Worm (Caenorhabditis elegans) whole organism, young adult: ENCODE data around the gene nmur-2.

Experiments
- B0035.1 ChIP-seq: sonication (generic microtip); optimal IDR thresholded peaks from 2 replicates; lab custom pipeline; 2016; ENCODE audit warnings: missing genetic modification characterization, mild to moderate bottlenecking, missing compliant biosample characterization, missing genotype, missing genetic modification reagents
- D2030.7 ChIP-seq: fragments of 200-800 bp; sonication (Bioruptor generic); IDR thresholded peaks from 2 replicates; pipeline ENCODE4 v1.3.6; 2022; ENCODE audit warnings: missing genetic modification reagents, missing genetic modification characterization, missing compliant biosample characterization
- F10E7.11 ChIP-seq: sonication (generic microtip); optimal IDR thresholded peaks from 2 replicates; lab custom pipeline; 2017; ENCODE audit warnings: mild to moderate bottlenecking, missing genetic modification characterization, moderate library complexity, missing compliant biosample characterization
- F22D6.2 ChIP-seq: sonication (generic microtip); optimal IDR thresholded peaks from 2 replicates; lab custom pipeline; 2016; ENCODE audit warnings: mild to moderate bottlenecking, missing genetic modification characterization, missing compliant biosample characterization
- F39B2.1 ChIP-seq: fragments of 200-800 bp; sonication (Bioruptor generic); IDR thresholded peaks from 2 replicates; pipeline ENCODE4 v1.3.6; 2022; ENCODE audit warnings: missing genetic modification reagents, missing genetic modification characterization, missing compliant biosample characterization
- F49E8.2 ChIP-seq: sonication (generic microtip); optimal IDR thresholded peaks from 3 replicates; lab custom pipeline; 2017; ENCODE audit warnings: missing genetic modification characterization, mild to moderate bottlenecking, missing compliant biosample characterization, antibody characterized with exemption, moderate library complexity; ENCODE audit not compliant: insufficient read depth
- F52B5.7 ChIP-seq: sonication (generic microtip); optimal IDR thresholded peaks from 2 replicates; lab custom pipeline; 2016; ENCODE audit warnings: mild to moderate bottlenecking, missing genetic modification characterization, missing compliant biosample characterization
- T26A5.8 ChIP-seq: sonication (generic microtip); optimal IDR thresholded peaks from 2 replicates; lab custom pipeline; 2016; ENCODE audit warnings: missing genetic modification characterization, missing compliant biosample characterization
- Y53G8AR.9 ChIP-seq: fragments of 200-800 bp; sonication (Bioruptor generic); conservative IDR thresholded peaks from 2 replicates; pipeline ENCODE4 v1.3.6; 2022; ENCODE audit warnings: missing genetic modification reagents, missing genetic modification characterization, missing compliant biosample characterization
- Y95B8A.8 ChIP-seq: fragments of 200-800 bp; sonication (Bioruptor generic); IDR thresholded peaks from 2 replicates; pipeline ENCODE4 v1.3.6; 2022; ENCODE audit warnings: missing genetic modification reagents, missing genetic modification characterization, missing compliant biosample characterization
- akir-1 ChIP-seq: fragments of 200-800 bp; sonication (Bioruptor generic); optimal IDR thresholded peaks from 2 replicates; lab custom pipeline; 2018; ENCODE audit warnings: mild to moderate bottlenecking, missing genetic modification characterization, moderate library complexity, missing compliant biosample characterization
- ama-1 ChIP-seq, 3 experiments: fragments of 150-350 bp in 1 of 3; sonication (generic microtip) in 2 of 3; optimal IDR thresholded peaks; 2 replicates each; lab custom pipeline; 2014 to 2018; ENCODE audit warnings: missing biosample characterization in 2 of 3, missing genetic modification characterization in 2 of 3, missing genetic modification reagents in 2 of 3
- attf-3 ChIP-seq: fragments of 200-800 bp; sonication (Bioruptor generic); conservative IDR thresholded peaks from 2 replicates; pipeline ENCODE4 v1.3.6; 2022; ENCODE audit warnings: missing genetic modification reagents, missing genetic modification characterization, missing compliant biosample characterization
- cebp-1 ChIP-seq, 2 experiments: fragments of 200-800 bp in 1 of 2; sonication (Bioruptor generic) in 1 of 2; sonication (generic microtip) in 1 of 2; IDR thresholded peaks in 1 of 2; optimal IDR thresholded peaks in 1 of 2; 2 replicates each; pipeline versions ENCODE4 v1.3.6 to Lab custom; 2017 to 2022; ENCODE audit warnings: missing compliant biosample characterization in 2 of 2, missing genetic modification characterization in 2 of 2, mild to moderate bottlenecking in 1 of 2, missing genetic modification reagents in 1 of 2, moderate library complexity in 1 of 2
- ceh-100 ChIP-seq: fragments of 200-800 bp; sonication (Bioruptor generic); IDR thresholded peaks from 2 replicates; pipeline ENCODE4 v1.3.6; 2022; ENCODE audit warnings: missing genetic modification reagents, missing genetic modification characterization, missing compliant biosample characterization
- ceh-58 ChIP-seq: fragments of 200-800 bp; sonication (Bioruptor generic); IDR thresholded peaks from 2 replicates; pipeline ENCODE4 v1.3.6; 2022; ENCODE audit warnings: missing genetic modification characterization, missing compliant biosample characterization
- dox-1 ChIP-seq: fragments of 200-800 bp; sonication (Bioruptor generic); IDR thresholded peaks from 2 replicates; pipeline ENCODE4 v1.3.6; 2022; ENCODE audit warnings: missing genetic modification reagents, missing genetic modification characterization, missing compliant biosample characterization
- gei-17 ChIP-seq: fragments of 200-800 bp; sonication (Bioruptor generic); optimal IDR thresholded peaks from 2 replicates; lab custom pipeline; 2018; ENCODE audit warnings: mild to moderate bottlenecking, missing genetic modification characterization, missing compliant biosample characterization
- him-1 ChIP-seq: sonication (generic microtip); optimal IDR thresholded peaks from 2 replicates; lab custom pipeline; 2016; ENCODE audit warnings: missing genotype, missing genetic modification reagents, missing genetic modification characterization, missing compliant biosample characterization
- hlh-26 ChIP-seq: fragments of 200-800 bp; sonication (Bioruptor generic); conservative IDR thresholded peaks from 2 replicates; pipeline ENCODE4 v1.3.6; 2022; ENCODE audit warnings: missing genetic modification reagents, missing genetic modification characterization, missing compliant biosample characterization
- hmg-20 ChIP-seq: fragments of 200-800 bp; sonication (Bioruptor generic); IDR thresholded peaks from 2 replicates; pipeline ENCODE4 v1.3.6; 2022; ENCODE audit warnings: missing genetic modification reagents, missing genetic modification characterization, missing compliant biosample characterization
- hsf-1 ChIP-seq: fragments of 200-800 bp; sonication (Bioruptor generic); IDR thresholded peaks from 2 replicates; pipeline ENCODE4 v1.3.6; 2022; ENCODE audit warnings: missing genetic modification reagents, missing genetic modification characterization, missing compliant biosample characterization
- lin-40 ChIP-seq: sonication (generic microtip); optimal IDR thresholded peaks from 2 replicates; lab custom pipeline; 2016; ENCODE audit warnings: missing genetic modification characterization, mild to moderate bottlenecking, missing compliant biosample characterization, missing genotype, missing genetic modification reagents
- lin-54 ChIP-seq: fragments of 200-800 bp; sonication (Bioruptor generic); optimal IDR thresholded peaks from 2 replicates; lab custom pipeline; 2018; ENCODE audit warnings: mild to moderate bottlenecking, missing genetic modification characterization, missing compliant biosample characterization
- lir-1 ChIP-seq: fragments of 200-800 bp; sonication (Bioruptor generic); conservative IDR thresholded peaks from 2 replicates; pipeline ENCODE4 v1.3.6; 2022; ENCODE audit warnings: missing genetic modification reagents, missing genetic modification characterization, missing compliant biosample characterization
- madf-3 ChIP-seq: fragments of 200-800 bp; sonication (Bioruptor generic); IDR thresholded peaks from 2 replicates; pipeline ENCODE4 v1.3.6; 2022; ENCODE audit warnings: missing genetic modification reagents, missing genetic modification characterization, missing compliant biosample characterization
- mel-28 ChIP-seq: sonication (generic microtip); optimal IDR thresholded peaks from 2 replicates; lab custom pipeline; 2016; ENCODE audit warnings: borderline replicate concordance, mild to moderate bottlenecking, missing genetic modification characterization, missing compliant biosample characterization
- mxl-1 ChIP-seq: sonication (generic microtip); optimal IDR thresholded peaks from 2 replicates; lab custom pipeline; 2016; ENCODE audit warnings: missing genetic modification characterization, missing compliant biosample characterization
- nfya-2 ChIP-seq: fragments of 200-800 bp; sonication (Bioruptor generic); IDR thresholded peaks from 2 replicates; pipeline ENCODE4 v1.3.6; 2022; ENCODE audit warnings: missing genetic modification reagents, missing genetic modification characterization, missing compliant biosample characterization
- nhr-80 ChIP-seq: sonication (generic microtip); optimal IDR thresholded peaks from 2 replicates; lab custom pipeline; 2016; ENCODE audit warnings: missing genetic modification characterization, missing compliant biosample characterization
- rcor-1 ChIP-seq: fragments of 200-800 bp; sonication (Bioruptor generic); IDR thresholded peaks from 2 replicates; pipeline ENCODE4 v1.3.6; 2022; ENCODE audit warnings: missing genetic modification reagents, missing genetic modification characterization, missing compliant biosample characterization
- snpc-3.4 ChIP-seq: sonication (generic microtip); optimal IDR thresholded peaks from 2 replicates; lab custom pipeline; 2017; ENCODE audit warnings: missing genetic modification characterization, mild to moderate bottlenecking, missing compliant biosample characterization, antibody characterized with exemption, moderate library complexity, missing genotype, missing genetic modification reagents
- sptf-2 ChIP-seq: fragments of 200-800 bp; sonication (Bioruptor generic); optimal IDR thresholded peaks from 2 replicates; lab custom pipeline; 2018; ENCODE audit warnings: mild to moderate bottlenecking, missing genetic modification characterization, missing compliant biosample characterization
- tbx-9 ChIP-seq: sonication (generic microtip); optimal IDR thresholded peaks from 2 replicates; lab custom pipeline; 2016; ENCODE audit warnings: borderline replicate concordance, missing genetic modification characterization, inconsistent platforms, missing compliant biosample characterization
- unc-130 ChIP-seq: sonication (generic microtip); optimal IDR thresholded peaks from 2 replicates; lab custom pipeline; 2016; ENCODE audit warnings: missing genetic modification reagents, missing genetic modification characterization, missing compliant biosample characterization
- unc-62 ChIP-seq: fragments of 150-350 bp; optimal IDR thresholded peaks from 2 replicates; lab custom pipeline; 2014; ENCODE audit warnings: missing biosample characterization, missing genetic modification reagents, missing genetic modification characterization
- ztf-26 ChIP-seq: sonication (generic microtip); optimal IDR thresholded peaks from 2 replicates; lab custom pipeline; 2017; ENCODE audit warnings: missing genetic modification characterization, missing compliant biosample characterization
- ztf-3 ChIP-seq: fragments of 200-800 bp; sonication (Bioruptor generic); optimal IDR thresholded peaks from 2 replicates; lab custom pipeline; 2018; ENCODE audit warnings: mild to moderate bottlenecking, missing genetic modification characterization, missing compliant biosample characterization
- ztf-6 ChIP-seq: fragments of 200-800 bp; sonication (Bioruptor generic); IDR thresholded peaks from 2 replicates; pipeline ENCODE4 v1.3.6; 2022; ENCODE audit warnings: missing genetic modification reagents, missing genetic modification characterization, missing compliant biosample characterization

The nmur-2 gene

DNA sequence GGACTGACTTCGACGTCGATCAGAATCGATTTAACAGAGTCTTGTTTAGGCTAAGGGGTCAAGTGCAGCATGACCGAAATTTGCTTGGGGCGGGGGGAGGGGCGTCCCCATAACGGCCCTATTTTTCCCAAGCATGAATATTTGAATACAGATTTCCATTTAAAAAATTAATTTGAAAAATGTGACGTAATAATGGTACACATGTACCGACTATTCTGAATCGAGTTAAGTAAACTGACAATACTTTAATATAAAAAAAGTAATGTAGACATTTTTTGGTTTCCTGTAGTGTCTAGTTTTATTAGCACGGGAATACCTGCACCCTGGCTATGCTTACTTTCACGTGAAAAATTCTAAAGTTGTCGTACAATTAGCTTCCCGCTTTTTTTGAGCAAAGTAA, 38.0 kb downstream of the nmur-2 start:
- TF ChIP-seq ztf-26 (tag; lab: Kevin White, UChicago) (no peak), nhr-80 (no peak), hmg-20 (no peak), cebp-1 (GFP tag; IDR thresholded peaks at IDR 0.05; lab: Robert Waterston, UW) (no peak), cebp-1 (tag; optimal IDR thresholded peaks at IDR 0.05; lab: Kevin White, UChicago) (no peak), hsf-1 (GFP tag; lab: Robert Waterston, UW) (no peak), hlh-26 (GFP tag; lab: Robert Waterston, UW) (no peak), Y95B8A.8 (no peak), Y53G8AR.9 (no peak), F22D6.2 (tag; lab: Kevin White, UChicago) (no peak), F49E8.2 (no peak), F39B2.1 (GFP tag; lab: Robert Waterston, UW) (no peak), ceh-100 (GFP tag; lab: Robert Waterston, UW) (no peak), mel-28 (tag; lab: Kevin White, UChicago) (no peak), nfya-2 (GFP tag; lab: Robert Waterston, UW) (no peak), akir-1 (no peak), T26A5.8 (no peak)

DNA sequence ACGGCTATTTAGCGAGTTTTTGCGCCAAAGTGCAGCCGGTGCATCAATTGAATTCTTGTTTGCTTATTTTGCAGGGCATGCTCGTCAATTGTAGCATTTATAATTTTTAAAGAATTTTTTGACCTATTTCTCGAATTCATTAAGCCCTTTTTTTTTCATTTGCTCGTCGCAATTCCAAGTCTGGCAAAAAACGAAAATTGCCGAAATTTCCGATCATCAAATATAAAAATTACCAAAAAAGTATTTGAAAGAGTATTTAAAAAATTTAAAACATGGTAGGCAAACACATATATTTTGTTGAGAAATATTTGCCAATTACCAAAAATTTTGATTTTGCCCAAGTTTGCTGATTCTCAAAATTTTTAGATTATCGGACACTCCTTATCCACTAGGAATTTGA, 40.7 kb downstream of the nmur-2 start, which contains the start of gene C50D2.6:
Gene C50D2.6 (plus strand): TSS at position 301 of the 400 bp plus-strand sequence.
- TF ChIP-seq ztf-6 = no peak
- no peak for TF ChIP-seq lir-1
- no peak for TF ChIP-seq tbx-9 (tag; lab: Kevin White, UChicago)
- TF ChIP-seq ama-1 (optimal IDR thresholded peaks at IDR 0.05; lab: Kevin White, UChicago) = no peak
- no peak for TF ChIP-seq ama-1 (GFP tag; optimal IDR thresholded peaks at IDR 0.05; lab: Kevin White, UChicago)
- TF ChIP-seq sptf-2 = no peak
- TF ChIP-seq mel-28 (tag; lab: Kevin White, UChicago) = no peak
- no peak for TF ChIP-seq ztf-3 (GFP tag; lab: Kevin White, UChicago)
- TF ChIP-seq ceh-58 (GFP tag; lab: Robert Waterston, UW) = no peak
- no peak for TF ChIP-seq snpc-3.4 (tag; lab: Kevin White, UChicago)
- TF ChIP-seq madf-3 (GFP tag; lab: Robert Waterston, UW) = no peak
- no peak for TF ChIP-seq lin-54 (GFP tag; lab: Kevin White, UChicago)
- TF ChIP-seq F52B5.7 (tag; lab: Kevin White, UChicago) = no peak
- TF ChIP-seq mxl-1 (tag; lab: Kevin White, UChicago) = no peak
- no peak for TF ChIP-seq rcor-1
- TF ChIP-seq unc-130 (GFP tag; lab: Kevin White, UChicago) = no peak
- no peak for TF ChIP-seq F10E7.11 (tag; lab: Kevin White, UChicago)

DNA sequence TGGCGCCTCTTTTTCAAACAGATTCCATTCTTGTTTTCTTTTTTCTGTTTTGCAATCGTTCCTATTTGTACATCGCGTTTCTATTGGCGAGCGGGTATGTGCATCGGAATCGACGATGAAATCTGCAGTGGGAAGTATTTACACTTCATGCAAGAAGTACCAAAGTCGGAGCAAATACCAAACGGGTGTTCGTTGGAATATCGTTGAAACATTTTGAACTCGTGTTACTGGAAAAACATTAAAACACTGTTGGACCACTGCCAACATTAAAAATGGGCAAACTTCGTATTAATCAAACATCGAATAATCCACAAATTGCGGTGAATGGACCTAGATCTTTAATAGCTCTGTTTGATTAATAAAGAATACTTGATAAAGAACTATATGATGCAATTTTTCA, 45.6 kb downstream of the nmur-2 start, which contains the start of gene C23H3.9:
Gene C23H3.9 (minus strand): TSS at position 101 of the 400 bp plus-strand sequence.
- TF ChIP-seq ama-1 (optimal IDR thresholded peaks at IDR 0.05; lab: Kevin White, UChicago) = no peak
- TF ChIP-seq ama-1 (GFP tag; optimal IDR thresholded peaks at IDR 0.05; lab: Kevin White, UChicago) = no peak
- TF ChIP-seq lin-40 = no peak
- TF ChIP-seq gei-17 = no peak
- TF ChIP-seq sptf-2 = no peak
- no peak for TF ChIP-seq him-1 (tag; lab: Kevin White, UChicago)

DNA sequence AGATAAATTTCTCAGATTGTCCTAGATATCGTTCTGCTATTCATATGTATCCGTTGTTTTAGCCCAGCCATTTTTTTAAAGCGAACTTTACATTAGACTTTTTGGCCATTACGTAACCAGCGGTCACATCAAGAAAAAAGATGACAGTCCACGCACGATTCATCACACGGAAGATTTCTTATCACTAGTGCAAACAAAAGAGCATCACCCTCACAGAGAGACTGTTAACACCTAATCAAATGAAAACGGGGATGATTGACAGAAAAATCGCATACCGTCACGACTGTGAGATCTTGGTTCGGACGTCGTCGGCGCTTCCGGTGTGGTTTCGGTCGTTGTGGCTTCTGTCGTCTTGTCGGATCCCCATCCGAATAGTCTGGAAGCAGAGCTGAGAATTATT, 48.1 kb downstream of the nmur-2 start:
- TF ChIP-seq attf-3 (GFP tag; lab: Robert Waterston, UW) (no peak), dox-1 (GFP tag; lab: Robert Waterston, UW) (0 out of 2 replicates have a peak, but pooled peaks have one; percentile 22), mel-28 (tag; lab: Kevin White, UChicago) (no peak), unc-62 (GFP tag; lab: Kevin White, UChicago) (no peak), nhr-80 (peak; percentile 82), B0035.1 (tag; lab: Kevin White, UChicago) (no peak), D2030.7 (GFP tag; lab: Robert Waterston, UW) (no peak)
